Worm (Caenorhabditis elegans) whole organism, dauer: Measurements from ENCODE around the gene spex-3.

Experiments
- unc-62 ChIP-seq: sonication (generic microtip); optimal IDR thresholded peaks from 2 replicates; lab custom pipeline; 2017; ENCODE audit warnings: missing biosample characterization, missing genetic modification reagents, missing genetic modification characterization

Gene spex-3

DNA sequence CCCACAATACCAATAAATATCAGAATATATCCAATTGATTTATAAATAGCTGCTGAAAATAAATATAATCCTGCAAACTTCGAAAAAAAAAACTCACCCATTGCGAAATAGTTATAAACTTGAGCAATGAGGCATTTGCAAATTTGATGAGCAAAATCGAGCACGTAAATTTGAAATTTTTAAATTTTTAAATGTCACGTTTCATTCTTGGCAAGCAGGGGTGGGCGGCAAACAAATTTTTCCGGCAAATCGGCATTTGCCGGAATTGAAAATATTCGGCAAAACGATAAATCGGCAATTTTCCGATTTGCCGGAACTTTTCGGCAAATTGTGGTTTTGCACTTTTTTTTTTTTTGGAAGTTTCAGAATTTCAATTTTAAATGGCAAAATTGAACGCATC is 12.3 kb downstream of the spex-3 start, which contains the start of gene Y22D7AR.14:
Gene Y22D7AR.14 (minus strand): TSS at position 101 of the 400 bp plus-strand sequence.
- no peak for TF ChIP-seq unc-62 (GFP tag; lab: Kevin White, UChicago)

DNA sequence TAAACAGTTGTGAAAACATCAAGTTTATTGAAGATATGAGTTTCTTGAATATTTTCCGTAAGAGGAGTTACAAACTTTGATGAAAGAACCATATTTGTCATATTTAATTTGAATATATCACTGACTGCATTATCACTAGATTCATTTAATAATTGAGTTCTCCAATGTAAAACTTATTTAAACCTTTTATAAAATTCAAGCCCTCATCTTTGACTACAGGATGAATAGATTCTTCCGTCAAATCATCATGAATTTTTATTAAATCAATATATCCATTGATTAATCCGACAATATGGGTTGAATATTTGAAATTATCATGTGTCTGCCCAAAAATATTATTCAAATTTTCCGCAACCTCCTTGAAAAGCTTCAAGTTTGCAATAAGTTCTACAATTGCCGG is 14.2 kb downstream of the spex-3 start, which contains the start of gene Y22D7AR.7:
Gene Y22D7AR.7 (minus strand): TSS at position 101 of the 400 bp plus-strand sequence.
- no peak for TF ChIP-seq unc-62 (GFP tag; lab: Kevin White, UChicago)

DNA sequence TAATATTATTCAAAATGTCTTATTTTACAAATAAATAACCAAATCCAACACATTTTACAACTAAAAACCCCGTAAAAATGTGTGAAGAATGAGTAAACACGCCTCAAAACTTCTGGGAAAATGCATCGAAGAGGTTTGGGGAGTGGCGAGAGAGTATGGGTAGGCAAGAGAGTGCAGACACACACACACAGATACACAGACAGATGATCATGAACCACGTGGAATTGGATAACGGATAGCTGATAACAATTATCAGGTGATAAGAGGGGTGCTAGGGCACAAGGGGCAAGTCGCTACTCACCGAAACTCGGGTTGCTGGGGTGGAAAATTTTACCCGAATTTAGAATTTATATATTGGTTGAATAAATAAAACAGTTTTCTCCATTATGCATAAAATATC is 20.0 kb downstream of the spex-3 start:
- no peak for TF ChIP-seq unc-62 (GFP tag; lab: Kevin White, UChicago)

DNA sequence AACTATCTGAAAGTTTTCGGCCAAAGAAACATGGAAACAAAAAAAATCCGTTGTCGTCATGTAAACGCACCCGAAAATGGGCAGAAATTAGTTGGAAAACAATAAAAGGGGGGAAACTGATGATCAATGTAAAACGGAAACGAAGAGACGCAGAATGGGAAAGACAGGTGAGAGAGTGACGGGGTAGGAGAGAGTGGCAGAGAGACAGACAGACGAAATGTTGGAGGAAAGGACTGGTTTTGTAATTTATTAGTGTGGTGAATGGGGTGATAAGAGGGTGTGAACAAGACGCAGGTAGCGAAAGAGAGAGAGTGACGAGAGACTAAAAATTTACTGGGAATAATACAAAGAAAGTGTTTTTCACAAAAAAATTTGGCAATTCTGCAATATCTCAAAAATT is 21.2 kb downstream of the spex-3 start:
- TF ChIP-seq unc-62 (GFP tag; lab: Kevin White, UChicago): no peak

DNA sequence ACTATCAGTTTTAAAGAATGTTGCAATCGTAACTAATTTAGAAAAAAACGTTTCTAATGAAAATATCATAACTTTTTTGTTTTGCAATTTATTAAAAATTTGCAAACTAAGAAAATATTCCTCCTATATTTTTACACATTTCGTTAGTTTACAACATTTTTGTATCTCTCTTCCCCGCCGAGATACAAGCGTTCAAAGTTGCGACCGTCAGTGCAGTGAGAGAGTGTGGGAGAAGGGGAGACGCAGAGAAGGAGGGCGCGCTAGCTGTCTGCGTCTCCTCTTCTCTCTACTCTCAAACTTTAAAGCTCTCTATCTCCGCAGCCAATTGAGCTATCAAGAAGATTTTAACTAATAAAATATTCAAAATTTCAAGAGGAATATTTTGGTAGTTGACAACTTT is 21.8 kb downstream of the spex-3 start:
- TF ChIP-seq unc-62 (GFP tag; lab: Kevin White, UChicago): no peak

DNA sequence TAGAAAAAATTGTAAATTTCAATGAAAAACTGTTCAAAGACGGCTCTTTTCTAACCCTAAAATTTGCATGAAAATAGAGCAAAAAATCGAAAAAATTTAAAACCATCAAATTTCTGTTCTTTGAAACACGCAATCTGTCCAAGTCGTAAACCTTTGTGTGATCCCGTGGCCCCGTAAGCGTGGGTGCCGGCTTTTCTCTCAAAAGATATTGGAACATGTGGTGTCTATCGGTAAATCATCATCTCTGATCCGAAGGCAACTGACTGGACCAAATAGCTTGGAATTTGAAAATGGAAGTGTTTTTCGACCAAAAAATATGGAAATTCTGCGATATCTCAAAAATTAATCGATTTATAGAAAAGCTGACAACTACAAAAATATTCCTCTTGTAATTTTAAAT is 23.6 kb downstream of the spex-3 start:
- no peak for TF ChIP-seq unc-62 (GFP tag; lab: Kevin White, UChicago)

DNA sequence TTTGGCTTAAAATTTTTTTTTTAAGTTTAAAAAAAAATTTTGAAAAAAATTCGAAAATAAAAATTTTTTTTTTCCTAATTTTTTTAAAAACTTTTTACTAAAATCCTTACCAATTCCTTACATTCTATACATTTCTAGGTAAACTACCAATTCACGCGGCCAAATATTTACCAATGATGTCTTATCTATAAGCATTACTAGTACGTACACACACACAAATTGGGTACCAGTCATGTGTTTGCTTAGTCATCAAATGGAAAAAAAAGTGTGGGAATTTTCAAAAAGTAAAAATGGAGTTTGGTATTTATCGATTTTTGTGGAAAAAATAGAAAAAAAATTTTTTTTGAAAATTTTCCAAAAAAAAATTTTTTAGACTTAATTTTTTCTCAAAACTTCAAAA is 25.6 kb downstream of the spex-3 start, which contains the start of gene Y22D7AR.6:
Gene Y22D7AR.6 (minus strand): TSS at position 134 of the 400 bp plus-strand sequence.
- TF ChIP-seq unc-62 (GFP tag; lab: Kevin White, UChicago): no peak

DNA sequence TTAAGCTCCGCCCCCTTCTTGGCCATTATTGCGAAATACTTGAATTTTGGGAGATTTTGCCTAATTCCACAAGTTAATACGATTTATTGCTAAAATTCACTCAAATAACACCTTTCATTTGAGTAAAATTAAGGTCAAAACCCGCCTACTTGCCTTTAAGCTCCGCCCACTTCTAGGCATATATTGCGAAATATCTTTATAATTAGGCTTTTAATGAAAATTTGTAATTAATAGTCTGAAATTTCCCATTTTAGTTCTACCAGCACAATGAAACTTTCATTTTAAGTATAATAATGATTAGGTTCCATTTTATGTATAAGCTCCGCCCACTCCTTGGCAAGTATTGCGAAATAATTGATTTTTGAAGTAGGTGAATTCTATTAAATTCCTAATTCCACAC is 27.5 kb downstream of the spex-3 start:
- no peak for TF ChIP-seq unc-62 (GFP tag; lab: Kevin White, UChicago)

DNA sequence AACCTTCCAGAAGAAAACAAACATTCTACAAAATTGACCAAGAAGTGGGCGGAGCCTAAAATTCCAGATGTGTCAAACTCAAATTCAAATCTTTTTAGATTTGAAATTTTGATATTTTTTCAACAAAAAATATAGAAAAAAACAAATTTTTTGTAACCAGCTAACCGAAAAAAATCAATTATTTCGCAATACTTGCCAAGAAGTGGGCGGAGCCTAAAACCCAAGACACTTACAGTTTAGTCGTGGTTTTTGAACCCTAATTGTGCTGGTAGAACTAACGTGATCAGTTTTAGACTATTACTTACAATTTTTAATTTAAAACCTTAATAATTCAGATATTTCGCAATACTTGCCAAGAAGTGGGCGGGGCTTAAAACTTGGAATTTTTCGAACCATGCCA is 28.9 kb downstream of the spex-3 start:
- no peak for TF ChIP-seq unc-62 (GFP tag; lab: Kevin White, UChicago)

DNA sequence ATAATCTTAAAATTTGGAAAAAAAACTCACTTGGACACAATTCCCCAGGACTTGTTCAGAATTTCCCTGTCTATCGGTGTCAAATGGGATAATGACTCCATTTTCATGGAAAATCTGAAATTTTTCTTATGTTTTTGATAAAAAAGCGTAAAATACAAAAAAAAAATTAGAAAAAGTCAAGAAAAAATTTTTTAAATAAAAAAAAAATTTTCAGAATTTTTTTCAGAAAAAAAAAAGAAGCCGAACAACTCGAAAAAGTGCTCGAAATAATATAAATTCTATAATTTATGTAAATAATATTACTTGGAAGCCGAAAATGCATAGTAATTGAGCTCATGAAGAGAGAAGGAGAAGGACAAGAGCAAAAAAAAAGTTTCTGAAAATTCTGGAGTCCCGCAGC is 33.7 kb downstream of the spex-3 start, which contains the start of gene glb-30:
Gene glb-30 (minus strand): TSS at position 101 of the 400 bp plus-strand sequence.
- TF ChIP-seq unc-62 (GFP tag; lab: Kevin White, UChicago): no peak

DNA sequence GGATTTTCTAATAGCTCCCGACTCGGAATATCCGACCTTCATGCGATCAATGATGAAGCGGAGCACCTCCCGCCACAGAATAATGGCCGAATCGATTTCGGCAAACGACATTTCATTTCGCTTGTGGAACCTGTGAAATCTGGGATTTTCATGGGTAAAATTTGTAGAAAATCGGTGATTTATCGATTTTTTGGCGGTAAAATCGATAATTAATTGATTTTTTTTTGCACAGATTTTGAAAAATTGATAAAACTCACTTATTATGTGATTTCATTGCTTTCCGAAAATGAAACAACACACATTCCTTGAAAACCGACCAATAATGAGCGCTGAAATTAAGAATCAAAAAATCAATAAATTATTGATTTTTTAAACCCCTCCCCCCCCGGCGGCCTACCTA is 35.3 kb downstream of the spex-3 start:
- no peak for TF ChIP-seq unc-62 (GFP tag; lab: Kevin White, UChicago)

DNA sequence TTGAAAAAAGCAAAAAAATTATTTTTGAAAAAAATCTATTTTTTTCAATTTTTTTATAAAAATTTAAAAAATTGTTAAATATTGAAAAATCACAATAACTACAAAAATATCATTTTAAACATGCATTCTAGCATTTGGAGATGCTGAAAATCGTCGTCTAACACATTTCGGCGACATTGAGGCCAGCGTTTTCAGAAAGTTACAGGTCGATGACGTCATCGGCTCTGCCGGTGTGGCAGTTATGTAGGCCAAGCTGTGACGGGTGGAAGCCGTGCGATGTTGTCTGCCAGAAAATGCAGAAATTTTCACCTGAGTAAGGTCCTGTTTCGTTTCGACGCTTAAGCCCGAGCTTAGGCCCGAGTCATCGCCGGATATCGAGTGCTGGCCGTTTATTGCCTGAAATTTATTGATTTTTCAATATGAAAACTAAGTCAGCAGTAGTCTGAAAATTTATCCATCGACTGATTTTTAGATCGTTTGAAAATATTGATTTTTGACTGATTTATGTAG is 36.4 kb downstream of the spex-3 start, which contains the start of gene Y22D7AR.3:
Gene Y22D7AR.3 (minus strand): TSS at position 51 of the 510 bp plus-strand sequence.
- no peak for TF ChIP-seq unc-62 (GFP tag; lab: Kevin White, UChicago)

DNA sequence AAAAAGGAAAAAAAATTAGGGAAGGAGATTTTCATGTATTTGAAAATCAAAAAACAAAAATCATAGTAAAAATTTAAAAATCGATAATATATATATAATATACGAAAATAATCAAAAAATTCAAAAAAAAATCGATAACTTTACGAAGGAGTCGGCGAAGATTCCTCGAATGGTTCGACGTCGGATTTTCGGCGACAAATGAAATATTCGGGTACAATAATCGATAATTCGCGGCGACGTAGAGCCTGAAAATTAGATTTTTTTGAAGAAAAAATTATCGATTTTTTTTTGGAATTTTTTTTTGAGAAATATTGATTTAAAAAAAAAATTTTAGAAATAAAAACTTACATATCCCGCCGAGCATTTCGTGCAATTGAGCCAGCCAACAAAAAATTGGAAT is 36.9 kb downstream of the spex-3 start:
- no peak for TF ChIP-seq unc-62 (GFP tag; lab: Kevin White, UChicago)

DNA sequence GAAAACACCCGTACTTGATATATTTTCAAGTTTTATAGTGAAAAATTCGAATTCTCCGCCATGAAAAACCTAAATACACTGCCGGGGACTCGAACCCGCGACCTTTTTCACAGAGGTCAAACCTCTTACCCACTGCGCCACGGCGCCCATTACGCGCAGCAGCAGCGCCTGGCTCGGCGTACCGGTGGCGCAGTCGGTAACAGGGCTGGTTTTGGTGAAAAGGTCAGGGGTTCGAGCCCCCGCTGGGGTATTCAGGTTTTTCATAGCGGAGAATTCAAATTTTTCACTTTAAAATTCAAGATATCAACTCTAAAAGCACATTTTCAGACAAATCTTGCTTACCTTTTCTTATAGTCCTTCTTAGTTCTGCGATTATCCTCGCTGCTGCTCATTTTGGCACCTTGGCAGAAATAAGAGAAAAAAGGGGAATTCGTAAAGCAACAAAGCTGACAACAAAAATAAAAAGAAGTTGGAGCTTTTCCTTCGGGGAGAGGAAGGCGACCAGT is 37.4 kb downstream of the spex-3 start, which contains the start of gene Y22D7AL.16:
Gene Y22D7AL.16 (minus strand): TSS at position 456 of the 506 bp plus-strand sequence.
- no peak for TF ChIP-seq unc-62 (GFP tag; lab: Kevin White, UChicago)

DNA sequence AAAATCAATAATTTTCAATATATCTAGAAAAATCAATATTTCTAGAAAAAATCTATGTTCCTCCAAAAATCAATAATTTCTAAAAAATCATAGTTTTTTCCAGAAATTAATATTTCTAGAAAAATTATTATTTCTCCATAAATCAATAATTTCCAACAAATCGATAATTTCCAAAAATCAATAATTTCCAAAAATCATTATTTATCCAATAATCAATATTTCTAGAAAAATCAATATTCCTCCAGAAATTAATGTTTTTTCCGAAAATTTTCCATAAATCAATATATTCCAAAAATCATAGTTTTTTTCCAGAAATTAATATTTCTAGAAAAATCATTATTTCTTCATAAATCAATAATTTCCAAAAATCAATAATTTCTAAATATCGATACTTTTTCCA is 39.2 kb downstream of the spex-3 start:
- no peak for TF ChIP-seq unc-62 (GFP tag; lab: Kevin White, UChicago)

DNA sequence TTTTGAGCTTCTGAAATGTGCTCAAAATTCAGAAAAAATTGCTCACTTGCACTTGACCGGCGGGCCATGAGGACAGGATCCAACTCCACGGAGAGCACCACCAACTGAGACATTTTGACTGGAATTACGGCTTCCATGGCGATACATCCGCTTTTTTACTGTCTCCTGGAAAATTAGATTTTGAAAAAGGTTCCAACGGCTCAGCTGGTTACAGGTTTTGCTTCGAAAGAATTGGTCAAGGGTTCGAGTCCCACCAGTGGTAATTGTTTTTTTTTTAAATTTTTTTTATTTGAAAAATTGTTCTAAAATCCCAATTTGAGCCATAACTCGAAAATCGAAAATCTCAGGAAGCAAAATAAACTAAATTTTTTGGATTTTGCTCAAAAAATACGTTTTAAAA is 39.8 kb downstream of the spex-3 start:
- TF ChIP-seq unc-62 (GFP tag; lab: Kevin White, UChicago): no peak

DNA sequence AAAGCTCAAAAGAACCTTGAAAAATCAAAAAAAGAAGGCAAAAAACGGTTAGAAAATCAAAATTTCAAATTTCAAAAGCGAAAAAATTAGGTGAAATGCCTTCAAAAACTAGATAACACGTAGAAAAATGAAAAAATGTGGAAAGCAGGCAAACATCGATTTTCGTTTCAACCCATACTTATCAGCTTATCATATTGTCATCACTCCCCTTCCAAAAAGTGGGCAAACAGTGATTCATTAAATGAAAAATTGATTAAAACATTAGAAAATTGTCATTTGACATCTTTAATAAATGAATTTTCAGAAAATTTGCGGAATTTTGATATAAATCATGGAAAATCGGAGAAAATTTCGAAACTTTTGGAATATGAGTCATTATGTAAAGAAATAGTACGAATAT is 41.2 kb downstream of the spex-3 start:
- TF ChIP-seq unc-62 (GFP tag; lab: Kevin White, UChicago): no peak
